Worm (Caenorhabditis elegans) whole organism, L4 larva: ENCODE measurements around the gene spig-4.

ENCODE experiments used
- attf-4 ChIP-seq: sonication (generic microtip); optimal IDR thresholded peaks from 3 replicates; lab custom pipeline; 2017; ENCODE audit warnings: missing biosample characterization, missing genetic modification characterization
- daf-12 ChIP-seq: fragments of 150-350 bp; optimal IDR thresholded peaks from 2 replicates; lab custom pipeline; 2014; ENCODE audit warnings: missing biosample characterization, missing genetic modification reagents, missing genetic modification characterization
- nhr-237 ChIP-seq: sonication (generic microtip); optimal IDR thresholded peaks from 2 replicates; lab custom pipeline; 2017; ENCODE audit warnings: missing biosample characterization, missing genetic modification characterization
- snpc-4 ChIP-seq: fragments of 150-350 bp; optimal IDR thresholded peaks from 2 replicates; lab custom pipeline; 2014; ENCODE audit warnings: missing biosample characterization, missing genetic modification characterization
- unc-39 ChIP-seq: sonication (generic microtip); optimal IDR thresholded peaks from 2 replicates; lab custom pipeline; 2017; ENCODE audit warnings: missing biosample characterization, missing genetic modification characterization
- ztf-7 ChIP-seq: fragments of 150-350 bp; optimal IDR thresholded peaks from 2 replicates; lab custom pipeline; 2014; ENCODE audit warnings: missing biosample characterization, missing genetic modification characterization

DNA sequence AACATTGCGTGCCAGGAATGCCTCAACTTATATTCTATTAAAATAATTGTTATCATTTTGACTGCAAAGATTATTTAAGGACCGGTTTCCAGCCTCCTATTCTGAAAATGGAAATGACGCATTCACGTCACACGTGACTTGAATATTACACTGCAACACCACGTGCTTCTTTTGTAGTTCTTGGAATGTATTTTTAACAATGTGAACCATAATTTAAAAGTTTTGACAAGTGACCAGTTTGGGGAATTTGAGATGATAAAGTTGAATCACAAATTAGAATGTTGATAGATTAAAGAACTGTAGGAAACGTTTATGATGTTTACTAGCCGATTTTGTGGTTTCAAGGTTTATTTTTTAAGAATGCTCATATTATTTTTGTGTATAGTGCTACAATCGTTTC, 35.0 kb upstream of the spig-4 start, which contains the start of gene F47B8.10:
- TF ChIP-seq nhr-237 (tag; lab: Kevin White, UChicago) (no peak), snpc-4 (no peak), attf-4 (tag; lab: Kevin White, UChicago) (no peak), daf-12 (no peak), unc-39 (tag; lab: Kevin White, UChicago) (no peak), ztf-7 (no peak)
